Fruit fly (Drosophila melanogaster) whole organism, wandering third instar larva: Measurements from ENCODE around the gene CG9682.

ENCODE experiments used
- CG9705 ChIP-seq: fragments of 200-800 bp; sonication (Bioruptor generic); optimal IDR thresholded peaks from 2 replicates; lab custom pipeline; 2018; ENCODE audit warnings: missing biosample characterization, mild to moderate bottlenecking, missing genetic modification characterization
- CrebA ChIP-seq: fragments of 200-800 bp; sonication (Bioruptor generic); optimal IDR thresholded peaks from 2 replicates; lab custom pipeline; 2016; ENCODE audit warnings: missing biosample characterization, mild to moderate bottlenecking, missing genetic modification characterization, borderline replicate concordance
- Dfd ChIP-seq: fragments of >200 bp; optimal IDR thresholded peaks from 2 replicates; lab custom pipeline; 2017; ENCODE audit warnings: missing biosample characterization, missing genetic modification characterization
- Dif ChIP-seq: fragments of 200-275, 200-300 bp; sonication (Bioruptor generic); optimal IDR thresholded peaks from 2 replicates; lab custom pipeline; 2018; ENCODE audit warnings: missing biosample characterization, missing genetic modification characterization; ENCODE audit not compliant: partially characterized antibody
- GATAd ChIP-seq: sonication (Bioruptor generic); optimal IDR thresholded peaks from 2 replicates; lab custom pipeline; 2016; ENCODE audit warnings: missing biosample characterization, missing genetic modification characterization
- HLH106 ChIP-seq: fragments of 200-800 bp; optimal IDR thresholded peaks from 3 replicates; lab custom pipeline; 2019; ENCODE audit warnings: missing biosample characterization, mild to moderate bottlenecking, missing genetic modification characterization, moderate library complexity
- Hnf4 ChIP-seq: fragments of 200-800 bp; sonication (Bioruptor generic); optimal IDR thresholded peaks from 2 replicates; lab custom pipeline; 2016; ENCODE audit warnings: missing biosample characterization, mild to moderate bottlenecking, missing genetic modification characterization
- Hr78 ChIP-seq: fragments of >200 bp; optimal IDR thresholded peaks from 2 replicates; lab custom pipeline; 2017; ENCODE audit warnings: missing biosample characterization, missing genetic modification characterization
- Hr83 ChIP-seq: fragments of 200-300 bp; sonication (Bioruptor generic); optimal IDR thresholded peaks from 2 replicates; lab custom pipeline; 2016; ENCODE audit warnings: missing biosample characterization, mild to moderate bottlenecking, missing genetic modification characterization, moderate library complexity; ENCODE audit not compliant: poor library complexity, severe bottlenecking
- Jra ChIP-seq: sonication (Bioruptor generic); optimal IDR thresholded peaks from 2 replicates; lab custom pipeline; 2016; ENCODE audit warnings: missing biosample characterization, missing genetic modification characterization
- Myc ChIP-seq: fragments of >200 bp; optimal IDR thresholded peaks from 2 replicates; lab custom pipeline; 2017
- N ChIP-seq: fragments of >200 bp; optimal IDR thresholded peaks from 2 replicates; lab custom pipeline; 2018; ENCODE audit warnings: missing biosample characterization, missing external identifiers, missing genetic modification characterization
- OdsH ChIP-seq: fragments of 200-800 bp; sonication (Bioruptor generic); optimal IDR thresholded peaks from 2 replicates; lab custom pipeline; 2016; ENCODE audit warnings: missing biosample characterization, mild to moderate bottlenecking, missing genetic modification characterization
- Rel ChIP-seq, 2 experiments: fragments of 200-800 bp; sonication (Bioruptor generic) in 1 of 2; optimal IDR thresholded peaks; 2 replicates in 1 of 2; 3 replicates in 1 of 2; lab custom pipeline; 2016 to 2019; ENCODE audit warnings: mild to moderate bottlenecking in 2 of 2, missing biosample characterization in 2 of 2, missing genetic modification characterization in 2 of 2, moderate library complexity in 1 of 2
- Sp1 ChIP-seq: fragments of 200-800 bp; sonication (Bioruptor generic); optimal IDR thresholded peaks from 3 replicates; lab custom pipeline; 2019; ENCODE audit warnings: missing biosample characterization, mild to moderate bottlenecking, missing genetic modification characterization, moderate library complexity
- br ChIP-seq: fragments of 200-800 bp; sonication (Bioruptor generic); optimal IDR thresholded peaks from 2 replicates; lab custom pipeline; 2016; ENCODE audit warnings: missing biosample characterization, missing genetic modification characterization
- dl ChIP-seq, 2 experiments: fragments of 175-275, 200-275 bp in 1 of 2; fragments of 200-275 bp in 1 of 2; sonication (Bioruptor generic); optimal IDR thresholded peaks; lab custom pipeline; 2018; ENCODE audit warnings: mild to moderate bottlenecking in 2 of 2, missing biosample characterization in 2 of 2, missing genetic modification characterization in 2 of 2, moderate library complexity in 2 of 2; ENCODE audit not compliant: partially characterized antibody in 2 of 2, insufficient read depth in 1 of 2
- dmrt93B ChIP-seq: fragments of 200-800 bp; sonication (Bioruptor generic); optimal IDR thresholded peaks from 2 replicates; lab custom pipeline; 2018; ENCODE audit warnings: missing biosample characterization, mild to moderate bottlenecking, missing genetic modification characterization
- dsf ChIP-seq: sonication (Bioruptor generic); optimal IDR thresholded peaks from 2 replicates; lab custom pipeline; 2016; ENCODE audit warnings: missing biosample characterization, missing genetic modification characterization, borderline replicate concordance
- ey ChIP-seq: fragments of 200-800 bp; sonication (Bioruptor generic); optimal IDR thresholded peaks from 2 replicates; lab custom pipeline; 2016; ENCODE audit warnings: missing biosample characterization, missing genetic modification characterization
- foxo ChIP-seq, 2 experiments: fragments of 200-800 bp; sonication (Bioruptor generic); optimal IDR thresholded peaks; 2 replicates in 1 of 2; 3 replicates in 1 of 2; lab custom pipeline; 2016 to 2017; ENCODE audit warnings: missing biosample characterization in 2 of 2, missing genetic modification characterization in 2 of 2
- fru ChIP-seq: fragments of 200-800 bp; sonication (Bioruptor generic); optimal IDR thresholded peaks from 3 replicates; lab custom pipeline; 2016; ENCODE audit warnings: missing biosample characterization, mild to moderate bottlenecking, missing genetic modification characterization
- h ChIP-seq: fragments of 200-800 bp; sonication (Bioruptor generic); optimal IDR thresholded peaks from 3 replicates; lab custom pipeline; 2016; ENCODE audit warnings: missing biosample characterization, mild to moderate bottlenecking, missing genetic modification characterization
- lola ChIP-seq: fragments of >200 bp; optimal IDR thresholded peaks from 2 replicates; lab custom pipeline; 2017; ENCODE audit warnings: missing biosample characterization, missing genetic modification characterization
- psq ChIP-seq: fragments of 200-800 bp; sonication (Bioruptor generic); optimal IDR thresholded peaks from 3 replicates; lab custom pipeline; 2017; ENCODE audit warnings: missing biosample characterization, mild to moderate bottlenecking, missing genetic modification characterization, moderate library complexity
- rgr ChIP-seq: fragments of 200-800 bp; sonication (Bioruptor generic); optimal IDR thresholded peaks from 3 replicates; lab custom pipeline; 2016; ENCODE audit warnings: missing biosample characterization, mild to moderate bottlenecking, missing genetic modification characterization
- sage ChIP-seq: fragments of 200-800 bp; sonication (Bioruptor generic); optimal IDR thresholded peaks from 2 replicates; lab custom pipeline; 2016; ENCODE audit warnings: missing biosample characterization, mild to moderate bottlenecking, missing genetic modification characterization
- sv ChIP-seq: fragments of 200-800 bp; sonication (Bioruptor generic); optimal IDR thresholded peaks from 3 replicates; lab custom pipeline; 2016; ENCODE audit warnings: missing biosample characterization, missing genetic modification characterization
- tai ChIP-seq: sonication (Bioruptor generic); optimal IDR thresholded peaks from 2 replicates; lab custom pipeline; 2016; ENCODE audit warnings: missing biosample characterization, missing genetic modification characterization
- usp ChIP-seq: fragments of >200 bp; optimal IDR thresholded peaks from 2 replicates; lab custom pipeline; 2017; ENCODE audit warnings: missing biosample characterization, missing genetic modification characterization
- woc ChIP-seq: sonication (Bioruptor generic); optimal IDR thresholded peaks from 2 replicates; lab custom pipeline; 2016; ENCODE audit warnings: missing biosample characterization, mild to moderate bottlenecking, missing genetic modification characterization

The CG9682 gene

DNA sequence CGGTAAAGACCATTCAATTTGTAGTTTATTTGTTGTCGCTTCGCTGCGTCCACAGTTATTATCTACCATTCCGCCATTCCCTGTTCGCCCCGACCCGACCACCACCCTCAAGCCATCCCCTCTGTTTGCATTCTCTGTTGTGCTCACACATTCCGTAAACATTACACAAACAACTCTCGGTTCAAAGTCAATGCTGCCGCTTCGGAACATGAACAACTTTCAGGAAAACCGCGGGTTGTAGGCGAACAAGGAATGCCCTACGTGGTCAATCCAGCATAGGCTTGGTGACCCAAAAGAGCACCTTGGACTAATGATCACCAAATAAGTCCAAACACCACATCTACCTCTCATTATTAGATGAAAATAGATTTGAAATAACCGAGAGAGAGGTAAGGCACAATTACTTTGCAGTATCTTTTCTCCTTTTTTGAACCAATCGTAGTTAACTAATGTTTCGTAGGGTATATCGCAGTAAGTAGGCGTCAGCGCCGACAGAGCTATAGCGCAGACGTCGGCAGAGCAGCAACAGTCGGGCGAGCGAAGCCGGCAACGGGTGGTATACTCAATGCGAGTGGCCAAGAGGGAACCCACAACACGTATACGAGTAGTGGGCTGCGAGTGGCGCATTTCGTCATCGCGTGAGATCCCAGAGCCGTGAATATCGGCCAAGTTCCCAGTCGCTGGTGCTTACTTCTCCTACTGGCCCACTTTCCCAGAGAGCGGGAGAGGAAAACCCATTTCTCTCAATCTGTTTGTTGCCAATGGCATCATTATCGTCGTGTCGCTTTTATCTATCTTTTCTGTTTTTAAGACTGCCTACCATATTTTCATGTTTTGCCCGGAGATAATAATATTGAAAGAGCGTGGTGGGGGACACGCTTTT lies 47.4 kb upstream of the CG9682 start (continued):
- TF ChIP-seq Hr83, result no peak

DNA sequence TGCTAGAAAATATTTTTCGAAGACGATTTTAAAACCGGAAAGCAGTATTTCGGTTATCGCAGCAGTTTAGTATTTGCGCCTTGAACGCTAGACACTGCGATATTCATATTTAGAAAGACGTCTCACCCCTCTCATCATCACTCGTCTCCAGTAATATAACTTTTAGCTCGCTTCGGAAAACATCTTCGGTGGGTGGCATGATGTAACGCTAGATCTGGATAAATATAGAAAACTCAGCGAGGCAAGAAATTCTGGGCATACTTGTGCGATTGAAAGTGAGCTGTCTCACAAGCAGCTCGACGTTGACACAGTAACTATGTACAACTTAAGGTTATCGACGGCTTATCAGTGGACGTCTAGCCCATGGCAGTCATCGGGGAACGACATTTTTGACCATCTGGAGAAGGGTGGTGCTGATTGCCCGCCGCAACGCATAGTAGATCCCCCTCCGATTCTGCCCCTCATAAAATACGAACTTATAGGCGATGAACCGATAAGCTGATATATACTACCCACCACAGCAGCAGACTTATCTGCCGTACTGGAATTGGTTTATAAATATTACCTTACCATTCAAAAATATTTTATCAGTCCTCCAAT lies 46.6 kb upstream of the CG9682 start:
- TF ChIP-seq sv (GFP tag; lab: Kevin White, UChicago), result no peak
- TF ChIP-seq Rel (GFP tag; optimal IDR thresholded peaks at IDR 0.05; lab: Kevin White, UChicago), result no peak
- peak; percentile 51 for TF ChIP-seq Rel (tag; optimal IDR thresholded peaks at IDR 0.05; lab: Kevin White, UChicago)
- no peak for TF ChIP-seq dl (GFP tag; optimal IDR thresholded peaks at IDR 0.05; lab: Kevin White, UChicago; ENCODE audit: insufficient read depth in 1 of 2, partially characterized antibody in 2 of 2)

dm6 chr3R:30205946-30206345 lies 44.8 kb upstream of the CG9682 start:
- TF ChIP-seq sage (GFP tag; lab: Kevin White, UChicago), result peak; percentile 3
- no peak for TF ChIP-seq Dfd (GFP tag; lab: Kevin White, UChicago)

dm6 chr3R:30208011-30208410 lies 42.7 kb upstream of the CG9682 start:
- TF ChIP-seq dsf (no peak), GATAd (GFP tag; lab: Kevin White, UChicago) (no peak), fru (no peak), dmrt93B (GFP tag; lab: Kevin White, UChicago) (no peak), CrebA (GFP tag; lab: Kevin White, UChicago) (no peak), CG9705 (GFP tag; lab: Kevin White, UChicago) (no peak), rgr (GFP tag; lab: Kevin White, UChicago) (no peak)

- no peak for TF ChIP-seq CrebA (GFP tag; lab: Kevin White, UChicago)
- TF ChIP-seq OdsH (GFP tag; lab: Kevin White, UChicago), result peak; percentile 42
- peak; percentile 64 for TF ChIP-seq dmrt93B (GFP tag; lab: Kevin White, UChicago)
- peak; percentile 47 for TF ChIP-seq psq (GFP tag; lab: Kevin White, UChicago)
- no peak for TF ChIP-seq Rel (GFP tag; optimal IDR thresholded peaks at IDR 0.05; lab: Kevin White, UChicago)
- peak; percentile 49 for TF ChIP-seq Rel (tag; optimal IDR thresholded peaks at IDR 0.05; lab: Kevin White, UChicago)
- TF ChIP-seq HLH106 (tag; lab: Kevin White, UChicago), result peak; percentile 67
- peak; percentile 56 for TF ChIP-seq sv (GFP tag; lab: Kevin White, UChicago)
- peak; percentile 55 for TF ChIP-seq fru
- TF ChIP-seq foxo (GFP tag; optimal IDR thresholded peaks at IDR 0.05; lab: Kevin White, UChicago), result peak in 1 of 2 experiments; percentile 44
- peak; percentile 82 for TF ChIP-seq Hr83
- TF ChIP-seq CG9705 (GFP tag; lab: Kevin White, UChicago), result peak; percentile 70
- no peak for TF ChIP-seq tai (GFP tag; lab: Kevin White, UChicago)
- TF ChIP-seq lola (GFP tag; lab: Kevin White, UChicago), result no peak
- TF ChIP-seq Hnf4, result peak; percentile 34
- peak; percentile 39 for TF ChIP-seq br (GFP tag; lab: Kevin White, UChicago)
- TF ChIP-seq GATAd (GFP tag; lab: Kevin White, UChicago), result peak; percentile 45
- peak; percentile 84 for TF ChIP-seq h (GFP tag; lab: Kevin White, UChicago)
- no peak for TF ChIP-seq Hr78 (GFP tag; lab: Kevin White, UChicago)
- peak; percentile 53 for TF ChIP-seq Myc (lab: Kevin White, UChicago)
- TF ChIP-seq Jra, result peak; percentile 34
- TF ChIP-seq rgr (GFP tag; lab: Kevin White, UChicago), result peak; percentile 69
- no peak for TF ChIP-seq dl (GFP tag; optimal IDR thresholded peaks at IDR 0.05; lab: Kevin White, UChicago; ENCODE audit: insufficient read depth in 1 of 2, partially characterized antibody in 2 of 2)
- no peak for TF ChIP-seq Dif (GFP tag; lab: Kevin White, UChicago)
- TF ChIP-seq Sp1, result peak; percentile 77
- no peak for TF ChIP-seq usp (GFP tag; lab: Kevin White, UChicago)
- peak; percentile 13 for TF ChIP-seq ey (GFP tag; lab: Kevin White, UChicago)
- TF ChIP-seq dsf, result peak; percentile 36
- no peak for TF ChIP-seq N (GFP tag; lab: Kevin White, UChicago)
- TF ChIP-seq woc (GFP tag; lab: Kevin White, UChicago), result peak; percentile 29
Measured at dm6 chr3R:30208766-30209484, 41.8 kb upstream of the CG9682 start, which contains the start of gene RpS7. TSS of gene RpS7 (minus strand) at chr3R:30209020.
